Worm (Caenorhabditis elegans): ENCODE data around the gene F42H10.3.

ce11 chrIII:8519886-8520285 lies 35.9 kb downstream of the F42H10.3 start, which contains the start of gene ZC21.8:
- TF ChIP-seq ama-1 (optimal IDR thresholded peaks at IDR 0.05) (no peak), aly-1 (tag; optimal IDR thresholded peaks at IDR 0.05) (no peak), tra-4 (tag; optimal IDR thresholded peaks at IDR 0.05) (no peak), tbx-37 (GFP tag; conservative IDR thresholded peaks at IDR 0.05) (no peak), F13C5.2 (tag; optimal IDR thresholded peaks at IDR 0.05) (no peak), hmbx-1 (tag; optimal IDR thresholded peaks at IDR 0.05) (no peak), scrt-1 (GFP tag; IDR thresholded peaks at IDR 0.05) (no peak), tbx-11 (GFP tag; IDR thresholded peaks at IDR 0.05) (no peak), ets-7 (tag; optimal IDR thresholded peaks at IDR 0.05) (no peak), hmg-4 (GFP tag; optimal IDR thresholded peaks at IDR 0.05) (no peak), flt-1 (GFP tag; IDR thresholded peaks at IDR 0.05) (no peak), B0310.2 (tag; optimal IDR thresholded peaks at IDR 0.05) (no peak), pes-1 (GFP tag; IDR thresholded peaks at IDR 0.05) (no peak)
